Fruit fly (Drosophila melanogaster): ENCODE measurements around the gene CG1421.

CG1421 gene

DNA sequence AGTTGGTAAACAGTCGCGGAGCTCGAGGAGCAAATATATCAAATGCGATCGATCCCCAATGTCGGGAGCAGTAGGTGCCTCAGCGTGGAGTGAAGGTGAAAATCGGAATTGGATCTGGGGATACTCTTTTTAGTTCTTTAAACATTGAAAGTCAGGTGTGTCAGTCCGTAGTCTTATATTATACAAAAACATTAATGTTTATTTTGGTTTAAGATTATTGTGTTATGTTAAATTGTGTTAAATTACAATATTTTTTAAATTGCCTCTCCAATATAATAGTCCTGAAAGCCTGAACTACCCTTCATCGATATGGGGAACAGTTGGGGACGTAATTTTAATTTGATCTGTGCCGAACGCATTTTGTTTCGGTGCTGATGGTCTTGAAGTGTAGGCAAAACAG, 23.4 kb upstream of the CG1421 start (continued):
- TF ChIP-seq Met (GFP tag; optimal IDR thresholded peaks at IDR 0.05), result peak; percentile 65
- TF ChIP-seq Eip78C (GFP tag), result peak; percentile 87
- peak; percentile 59 for TF ChIP-seq esn (GFP tag; optimal IDR thresholded peaks at IDR 0.05)
- peak; percentile 22 for TF ChIP-seq CG8319 (GFP tag; optimal IDR thresholded peaks at IDR 0.05)
- TF ChIP-seq Smox (GFP tag; optimal IDR thresholded peaks at IDR 0.05), result peak; percentile 58
- TF ChIP-seq Sox15 (GFP tag; optimal IDR thresholded peaks at IDR 0.05), result no peak
- TF ChIP-seq Hr38 (GFP tag; optimal IDR thresholded peaks at IDR 0.05), result no peak
- peak; percentile 37 for TF ChIP-seq fd59A (GFP tag; optimal IDR thresholded peaks at IDR 0.05)
- peak; percentile 40 for TF ChIP-seq spab (GFP tag; optimal IDR thresholded peaks at IDR 0.05)
- TF ChIP-seq svp (GFP tag), result peak; percentile 78
- TF ChIP-seq CG11762 (GFP tag; optimal IDR thresholded peaks at IDR 0.05; ENCODE audit: insufficient read depth), result no peak
- TF ChIP-seq CG6792 (GFP tag; optimal IDR thresholded peaks at IDR 0.05), result peak; percentile 37
- TF ChIP-seq Blimp-1 (GFP tag; optimal IDR thresholded peaks at IDR 0.05), result no peak
- TF ChIP-seq topi (GFP tag; optimal IDR thresholded peaks at IDR 0.05), result peak; percentile 55
- TF ChIP-seq CG15336 (GFP tag; IDR thresholded peaks at IDR 0.05), result no peak
- TF ChIP-seq achi (GFP tag; optimal IDR thresholded peaks at IDR 0.05), result peak; percentile 44
- peak; percentile 39 for TF ChIP-seq Eip75B (GFP tag; optimal IDR thresholded peaks at IDR 0.05)
- TF ChIP-seq dac (GFP tag; optimal IDR thresholded peaks at IDR 0.05), result no peak
- no peak; the same call in 2 of the 3 replicates for TF ChIP-seq CG6163 (GFP tag; IDR thresholded peaks at IDR 0.05)
- peak; percentile 52 for TF ChIP-seq Ets96B (tag; optimal IDR thresholded peaks at IDR 0.05)
- TF ChIP-seq CG32006 (GFP tag; optimal IDR thresholded peaks at IDR 0.05), result no peak
- TF ChIP-seq CG7368 (GFP tag; optimal IDR thresholded peaks at IDR 0.05), result no peak
- TF ChIP-seq CG34406 (GFP tag; optimal IDR thresholded peaks at IDR 0.05), result peak; percentile 46

DNA sequence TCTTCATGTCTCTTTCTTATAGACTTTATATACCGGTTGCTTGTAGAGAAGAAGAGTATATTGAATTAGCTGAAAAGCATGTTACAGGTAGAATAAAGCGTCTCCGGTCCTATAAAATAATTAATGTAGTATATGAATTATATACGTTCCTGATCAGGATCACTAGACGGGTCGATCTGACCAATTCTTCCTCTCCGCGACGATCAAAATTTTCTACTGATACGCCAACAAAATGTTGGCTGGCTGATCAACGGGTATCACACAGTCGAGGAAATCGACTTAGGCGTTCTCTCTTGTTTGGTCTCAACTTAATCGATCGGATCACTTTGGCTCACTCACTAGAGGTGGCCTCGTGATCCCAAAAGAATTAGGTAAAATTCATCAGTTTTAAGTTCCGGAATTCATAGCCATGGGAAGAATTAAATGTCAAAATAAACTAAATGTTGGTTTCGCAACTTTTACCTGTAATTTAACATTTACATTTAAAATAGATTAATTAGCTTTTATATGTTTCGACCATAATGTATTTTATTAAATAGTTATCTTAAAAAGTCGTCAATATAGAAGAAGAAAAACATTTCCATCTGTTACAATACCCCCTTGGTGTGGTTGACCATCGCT, 21.2 kb upstream of the CG1421 start:
- peak; percentile 28 for TF ChIP-seq lz (GFP tag; optimal IDR thresholded peaks at IDR 0.05)
- no peak for TF ChIP-seq Sox15 (GFP tag; optimal IDR thresholded peaks at IDR 0.05)
- no peak for TF ChIP-seq Hr39 (GFP tag; optimal IDR thresholded peaks at IDR 0.05)
- TF ChIP-seq CG6792 (GFP tag; optimal IDR thresholded peaks at IDR 0.05), result no peak
- TF ChIP-seq OdsH (GFP tag; optimal IDR thresholded peaks at IDR 0.05), result peak; percentile 14
- TF ChIP-seq CG32006 (GFP tag; optimal IDR thresholded peaks at IDR 0.05), result no peak
- TF ChIP-seq CG6163 (GFP tag; IDR thresholded peaks at IDR 0.05), result no peak
- no peak for TF ChIP-seq Gug (GFP tag; IDR thresholded peaks at IDR 0.05)
- no peak for TF ChIP-seq salr (GFP tag; optimal IDR thresholded peaks at IDR 0.05)
- no peak for TF ChIP-seq CG6276 (GFP tag; optimal IDR thresholded peaks at IDR 0.05)
- TF ChIP-seq CG3032 (tag; optimal IDR thresholded peaks at IDR 0.05), result peak; percentile 1
- no peak for TF ChIP-seq CG6854 (GFP tag; optimal IDR thresholded peaks at IDR 0.05)
- peak; percentile 31 for TF ChIP-seq Smox (GFP tag; optimal IDR thresholded peaks at IDR 0.05)
- TF ChIP-seq CG7368 (GFP tag; optimal IDR thresholded peaks at IDR 0.05), result no peak
- no peak for TF ChIP-seq CG11902 (GFP tag; optimal IDR thresholded peaks at IDR 0.05)
- TF ChIP-seq CG16779 (tag; optimal IDR thresholded peaks at IDR 0.05), result no peak
- TF ChIP-seq CG8632 (GFP tag; optimal IDR thresholded peaks at IDR 0.05), result no peak
- no peak for TF ChIP-seq CG3919 (GFP tag; optimal IDR thresholded peaks at IDR 0.05)
- TF ChIP-seq CG10631 (GFP tag; optimal IDR thresholded peaks at IDR 0.05), result peak; percentile 13
- no peak for TF ChIP-seq pdm3 (GFP tag; optimal IDR thresholded peaks at IDR 0.05)
- TF ChIP-seq Met (GFP tag; optimal IDR thresholded peaks at IDR 0.05), result peak; percentile 41
- TF ChIP-seq dac (GFP tag; optimal IDR thresholded peaks at IDR 0.05), result no peak
- TF ChIP-seq ss (GFP tag; optimal IDR thresholded peaks at IDR 0.05), result no peak
- peak; percentile 13 for TF ChIP-seq CG10669 (GFP tag; optimal IDR thresholded peaks at IDR 0.05)
- no peak for TF ChIP-seq CG9139 (GFP tag; optimal IDR thresholded peaks at IDR 0.05)
- no peak for TF ChIP-seq Eip93F (GFP tag; optimal IDR thresholded peaks at IDR 0.05)
- TF ChIP-seq eg (GFP tag; IDR thresholded peaks at IDR 0.05), result no peak
- no peak for TF ChIP-seq dsx (GFP tag; optimal IDR thresholded peaks at IDR 0.05; ENCODE audit: poor library complexity, severe bottlenecking)
- peak; percentile 20 for TF ChIP-seq Sox14 (GFP tag; optimal IDR thresholded peaks at IDR 0.05)
- TF ChIP-seq cyc (GFP tag; optimal IDR thresholded peaks at IDR 0.05), result peak; percentile 5
- TF ChIP-seq Lpt (GFP tag; optimal IDR thresholded peaks at IDR 0.05), result no peak
- peak; percentile 7 for TF ChIP-seq CG31627 (GFP tag; optimal IDR thresholded peaks at IDR 0.05)
- no peak for TF ChIP-seq CG8319 (GFP tag; optimal IDR thresholded peaks at IDR 0.05)
- no peak for TF ChIP-seq achi (GFP tag; optimal IDR thresholded peaks at IDR 0.05)
- no peak for TF ChIP-seq CG11762 (GFP tag; optimal IDR thresholded peaks at IDR 0.05; ENCODE audit: insufficient read depth)
- peak; percentile 79 for TF ChIP-seq Eip78C (GFP tag)
- TF ChIP-seq Blimp-1 (GFP tag; optimal IDR thresholded peaks at IDR 0.05), result no peak
- TF ChIP-seq vri (GFP tag; optimal IDR thresholded peaks at IDR 0.05), result peak; percentile 25

Measured in whole organism, prepupa.